Fruit fly (Drosophila melanogaster) whole organism, prepupa: ENCODE data around the gene Hex-A.
A peak's percentile ranks its signal among the peaks of the same experiment; 100 is the strongest.

Source experiments
- Blimp-1 ChIP-seq: fragments of 200-800 bp; sonication (Bioruptor generic); optimal IDR thresholded peaks from 3 replicates; lab custom pipeline; 2017; ENCODE audit warnings: missing biosample characterization, missing genetic modification characterization, mild to moderate bottlenecking, moderate library complexity, missing genetic modification reagents
- CG10631 ChIP-seq: fragments of 200-800 bp; sonication (Bioruptor generic); optimal IDR thresholded peaks from 2 replicates; lab custom pipeline; 2016; ENCODE audit warnings: missing biosample characterization, missing genetic modification characterization
- CG10669 ChIP-seq: fragments of 200-800 bp; sonication (Bioruptor generic); optimal IDR thresholded peaks from 3 replicates; lab custom pipeline; 2018; ENCODE audit warnings: missing biosample characterization, mild to moderate bottlenecking, missing genetic modification characterization, moderate library complexity
- CG11294 ChIP-seq: fragments of 200-800 bp; sonication (Bioruptor generic); IDR thresholded peaks from 2 replicates; pipeline ENCODE4 v1.3.6; 2022; ENCODE audit warnings: missing biosample characterization, missing genetic modification characterization
- CG11762 ChIP-seq: fragments of 200-800 bp; sonication (Bioruptor generic); optimal IDR thresholded peaks from 3 replicates; lab custom pipeline; 2016; ENCODE audit warnings: missing biosample characterization, missing genetic modification characterization; ENCODE audit not compliant: insufficient read depth
- CG11902 ChIP-seq: fragments of 200-800 bp; sonication (Bioruptor generic); optimal IDR thresholded peaks from 3 replicates; lab custom pipeline; 2016; ENCODE audit warnings: missing biosample characterization, missing genetic modification characterization
- CG15336 ChIP-seq: fragments of 200-800 bp; sonication (Bioruptor generic); IDR thresholded peaks from 2 replicates; pipeline ENCODE4 v1.3.6; 2022; ENCODE audit warnings: missing biosample characterization, missing genetic modification characterization
- CG1621 ChIP-seq: fragments of 200-800 bp; sonication (Bioruptor generic); optimal IDR thresholded peaks from 3 replicates; lab custom pipeline; 2018; ENCODE audit warnings: missing biosample characterization, mild to moderate bottlenecking, missing genetic modification characterization
- CG16779 ChIP-seq: fragments of 200-800 bp; sonication (Bioruptor generic); optimal IDR thresholded peaks from 3 replicates; lab custom pipeline; 2017; ENCODE audit warnings: missing biosample characterization, mild to moderate bottlenecking, missing genetic modification characterization
- CG3032 ChIP-seq: fragments of 200-800 bp; optimal IDR thresholded peaks from 2 replicates; lab custom pipeline; 2019; ENCODE audit warnings: missing biosample characterization, mild to moderate bottlenecking, missing genetic modification characterization, moderate library complexity
- CG31627 ChIP-seq: fragments of 200-800 bp; sonication (Bioruptor generic); optimal IDR thresholded peaks from 3 replicates; lab custom pipeline; 2016; ENCODE audit warnings: missing biosample characterization, missing genetic modification characterization
- CG32006 ChIP-seq: fragments of 200-800 bp; sonication (Bioruptor generic); optimal IDR thresholded peaks from 3 replicates; lab custom pipeline; 2017; ENCODE audit warnings: missing biosample characterization, mild to moderate bottlenecking, missing genetic modification characterization
- CG34406 ChIP-seq: fragments of 200-800 bp; sonication (Bioruptor generic); optimal IDR thresholded peaks from 3 replicates; lab custom pipeline; 2016; ENCODE audit warnings: missing biosample characterization, missing genetic modification characterization
- CG3919 ChIP-seq: fragments of 200-800 bp; sonication (Bioruptor generic); optimal IDR thresholded peaks from 3 replicates; lab custom pipeline; 2016; ENCODE audit warnings: missing biosample characterization, missing genetic modification characterization
- CG4318 ChIP-seq: fragments of 200-800 bp; sonication (Bioruptor generic); optimal IDR thresholded peaks from 3 replicates; lab custom pipeline; 2017; ENCODE audit warnings: missing biosample characterization, mild to moderate bottlenecking, missing genetic modification characterization
- CG6163 ChIP-seq: fragments of 200-800 bp; sonication (Bioruptor generic); IDR thresholded peaks from 3 replicates; pipeline ENCODE4 v1.3.6; 2022; ENCODE audit warnings: missing biosample characterization, missing genetic modification characterization
- CG6276 ChIP-seq: fragments of 200-800 bp; sonication (Bioruptor generic); optimal IDR thresholded peaks from 2 replicates; lab custom pipeline; 2017; ENCODE audit warnings: missing biosample characterization, mild to moderate bottlenecking, missing genetic modification characterization
- CG6792 ChIP-seq: fragments of 200-800 bp; sonication (Bioruptor generic); optimal IDR thresholded peaks from 3 replicates; lab custom pipeline; 2016; ENCODE audit warnings: missing biosample characterization, missing genetic modification characterization
- CG6854 ChIP-seq: fragments of 200-800 bp; sonication (Bioruptor generic); optimal IDR thresholded peaks from 2 replicates; lab custom pipeline; 2017; ENCODE audit warnings: missing biosample characterization, mild to moderate bottlenecking, missing genetic modification characterization
- CG7368 ChIP-seq: fragments of 200-800 bp; sonication (Bioruptor generic); optimal IDR thresholded peaks from 3 replicates; lab custom pipeline; 2016; ENCODE audit warnings: missing biosample characterization, missing genetic modification characterization
- CG8119 ChIP-seq: fragments of 200-800 bp; sonication (Bioruptor generic); IDR thresholded peaks from 3 replicates; pipeline ENCODE4 v1.3.6; 2022; ENCODE audit warnings: missing biosample characterization, missing genetic modification characterization
- CG8319 ChIP-seq: fragments of 200-800 bp; sonication (Bioruptor generic); optimal IDR thresholded peaks from 3 replicates; lab custom pipeline; 2016; ENCODE audit warnings: missing biosample characterization, missing genetic modification characterization
- CG8632 ChIP-seq: fragments of 200-800 bp; sonication (Bioruptor generic); optimal IDR thresholded peaks from 3 replicates; lab custom pipeline; 2016; ENCODE audit warnings: missing biosample characterization, missing genetic modification characterization
- Eip75B ChIP-seq: fragments of 200-800 bp; sonication (Bioruptor generic); optimal IDR thresholded peaks from 3 replicates; lab custom pipeline; 2016; ENCODE audit warnings: missing biosample characterization, missing genetic modification characterization
- Eip78C ChIP-seq: fragments of 200-800 bp; sonication (Bioruptor generic); peaks from one replicate; lab custom pipeline; 2016; ENCODE audit warnings: missing biosample characterization, missing genetic modification characterization
- Eip93F ChIP-seq: fragments of 200-800 bp; sonication (Bioruptor generic); optimal IDR thresholded peaks from 2 replicates; lab custom pipeline; 2016; ENCODE audit warnings: missing biosample characterization, mild to moderate bottlenecking, missing genetic modification characterization
- Ets21C ChIP-seq: fragments of 200-800 bp; sonication (Bioruptor generic); optimal IDR thresholded peaks from 3 replicates; lab custom pipeline; 2016; ENCODE audit warnings: missing biosample characterization, missing genetic modification characterization
- Gug ChIP-seq: fragments of 200-800 bp; sonication (Bioruptor generic); IDR thresholded peaks from 2 replicates; pipeline ENCODE4 v1.3.6; 2022; ENCODE audit warnings: missing biosample characterization, missing genetic modification characterization
- Hr4 ChIP-seq: fragments of 200-800 bp; sonication (Bioruptor generic); optimal IDR thresholded peaks from 3 replicates; lab custom pipeline; 2016; ENCODE audit warnings: missing biosample characterization, missing genetic modification characterization
- Lpt ChIP-seq: fragments of 200-800 bp; sonication (Bioruptor generic); optimal IDR thresholded peaks from 3 replicates; lab custom pipeline; 2016; ENCODE audit warnings: missing biosample characterization, missing genetic modification characterization
- Met ChIP-seq: fragments of 200-800 bp; sonication (Bioruptor generic); optimal IDR thresholded peaks from 3 replicates; lab custom pipeline; 2016; ENCODE audit warnings: missing biosample characterization, missing genetic modification characterization
- OdsH ChIP-seq: fragments of 200-800 bp; sonication (Bioruptor generic); optimal IDR thresholded peaks from 3 replicates; lab custom pipeline; 2016; ENCODE audit warnings: missing biosample characterization, missing genetic modification characterization
- Smox ChIP-seq: fragments of 200-800 bp; sonication (Bioruptor generic); optimal IDR thresholded peaks from 3 replicates; lab custom pipeline; 2016; ENCODE audit warnings: missing biosample characterization, missing genetic modification characterization
- Sox102F ChIP-seq: fragments of 200-800 bp; sonication (Bioruptor generic); optimal IDR thresholded peaks from 2 replicates; lab custom pipeline; 2016; ENCODE audit warnings: missing biosample characterization, mild to moderate bottlenecking, missing genetic modification characterization
- Sox14 ChIP-seq: fragments of 200-800 bp; sonication (Bioruptor generic); optimal IDR thresholded peaks from 3 replicates; lab custom pipeline; 2016; ENCODE audit warnings: missing biosample characterization, missing genetic modification characterization
- Sox15 ChIP-seq: fragments of 200-800 bp; sonication (Bioruptor generic); optimal IDR thresholded peaks from 3 replicates; lab custom pipeline; 2016; ENCODE audit warnings: missing biosample characterization, missing genetic modification characterization
- acj6 ChIP-seq: fragments of 200-800 bp; sonication (Bioruptor generic); optimal IDR thresholded peaks from 3 replicates; lab custom pipeline; 2016; ENCODE audit warnings: missing biosample characterization, missing genetic modification characterization
- dac ChIP-seq: fragments of 200-800 bp; sonication (Bioruptor generic); optimal IDR thresholded peaks from 2 replicates; lab custom pipeline; 2017; ENCODE audit warnings: missing biosample characterization, mild to moderate bottlenecking, missing genetic modification characterization
- dsx ChIP-seq: fragments of 200-800 bp; optimal IDR thresholded peaks from 3 replicates; lab custom pipeline; 2019; ENCODE audit warnings: missing biosample characterization, mild to moderate bottlenecking, missing genetic modification characterization, moderate library complexity; ENCODE audit not compliant: poor library complexity, severe bottlenecking
- fd59A ChIP-seq: fragments of 200-800 bp; sonication (Bioruptor generic); optimal IDR thresholded peaks from 2 replicates; lab custom pipeline; 2017; ENCODE audit warnings: missing biosample characterization, mild to moderate bottlenecking, missing genetic modification characterization, missing genetic modification reagents
- fkh ChIP-seq: fragments of 200-800 bp; sonication (Bioruptor generic); optimal IDR thresholded peaks from 3 replicates; lab custom pipeline; 2017; ENCODE audit warnings: missing biosample characterization, mild to moderate bottlenecking, missing genetic modification characterization, moderate library complexity
- lz ChIP-seq: fragments of 200-800 bp; sonication (Bioruptor generic); optimal IDR thresholded peaks from 3 replicates; lab custom pipeline; 2016; ENCODE audit warnings: missing biosample characterization, missing genetic modification characterization
- net ChIP-seq: fragments of 200-800 bp; sonication (Bioruptor generic); optimal IDR thresholded peaks from 3 replicates; lab custom pipeline; 2016; ENCODE audit warnings: missing biosample characterization, missing genetic modification characterization
- salr ChIP-seq, 2 experiments: fragments of 200-800 bp; sonication (Bioruptor generic); optimal IDR thresholded peaks; 3 replicates each; lab custom pipeline; 2016 to 2018; ENCODE audit warnings: missing biosample characterization in 2 of 2, missing genetic modification characterization in 2 of 2, mild to moderate bottlenecking in 1 of 2
- spab ChIP-seq: fragments of 200-800 bp; sonication (Bioruptor generic); optimal IDR thresholded peaks from 2 replicates; lab custom pipeline; 2017; ENCODE audit warnings: missing biosample characterization, mild to moderate bottlenecking, missing genetic modification characterization, missing genetic modification reagents
- topi ChIP-seq: fragments of 200-800 bp; sonication (Bioruptor generic); optimal IDR thresholded peaks from 3 replicates; lab custom pipeline; 2016; ENCODE audit warnings: missing biosample characterization, missing genetic modification characterization
- vri ChIP-seq: fragments of 200-800 bp; sonication (Bioruptor generic); optimal IDR thresholded peaks from 3 replicates; lab custom pipeline; 2016; ENCODE audit warnings: missing biosample characterization, mild to moderate bottlenecking, missing genetic modification characterization

Gene Hex-A

DNA sequence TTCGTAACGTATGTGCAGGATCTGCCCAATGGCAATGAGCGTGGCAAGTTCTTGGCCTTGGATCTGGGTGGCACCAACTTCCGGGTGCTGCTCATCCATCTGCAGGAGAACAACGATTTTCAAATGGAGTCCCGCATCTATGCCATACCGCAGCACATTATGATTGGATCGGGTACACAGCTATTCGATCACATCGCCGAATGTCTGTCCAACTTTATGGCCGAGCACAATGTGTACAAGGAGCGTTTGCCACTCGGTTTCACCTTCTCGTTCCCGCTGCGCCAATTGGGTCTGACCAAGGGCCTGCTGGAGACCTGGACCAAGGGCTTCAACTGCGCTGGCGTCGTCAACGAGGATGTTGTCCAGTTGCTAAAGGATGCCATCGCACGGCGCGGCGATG is 1.2 kb downstream of the Hex-A start:
- TF ChIP-seq CG7368 (GFP tag; lab: Kevin White, UChicago), result no peak
- TF ChIP-seq OdsH, result no peak
- no peak for TF ChIP-seq Ets21C
- TF ChIP-seq CG8119 (GFP tag; lab: Robert Waterston, UW), result no peak

DNA sequence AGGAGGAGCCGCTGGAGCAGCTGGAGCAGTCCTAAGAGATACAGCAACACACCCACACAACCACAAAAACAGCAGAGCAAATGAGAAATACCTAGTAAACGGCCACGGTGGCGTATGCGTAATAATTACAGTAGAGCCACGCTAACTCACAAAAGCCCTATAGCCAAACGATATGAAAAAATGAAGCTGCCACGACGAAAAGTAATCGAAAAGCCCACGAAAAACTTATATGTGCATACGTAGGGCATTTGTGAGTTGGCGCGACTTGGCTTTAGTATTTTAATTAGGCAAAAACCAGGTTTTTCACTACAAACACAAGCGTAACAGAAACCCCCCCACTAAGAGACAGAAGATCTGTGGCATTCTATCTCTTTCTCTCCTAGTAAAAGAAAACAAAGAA is 2.4 kb downstream of the Hex-A start:
- no peak for TF ChIP-seq Smox (GFP tag; lab: Kevin White, UChicago)
- TF ChIP-seq CG15336 (GFP tag; lab: Robert Waterston, UW), result no peak
- TF ChIP-seq CG34406 (GFP tag; lab: Kevin White, UChicago), result no peak
- no peak for TF ChIP-seq Eip75B (GFP tag; lab: Kevin White, UChicago)
- no peak for TF ChIP-seq salr (GFP tag; optimal IDR thresholded peaks at IDR 0.05; lab: Kevin White, UChicago)
- no peak for TF ChIP-seq CG31627
- TF ChIP-seq CG11294 (GFP tag; lab: Robert Waterston, UW), result no peak
- no peak for TF ChIP-seq Blimp-1
- TF ChIP-seq spab (GFP tag; lab: Kevin White, UChicago), result no peak
- TF ChIP-seq Ets21C, result no peak
- no peak for TF ChIP-seq Eip93F (GFP tag; lab: Kevin White, UChicago)
- no peak for TF ChIP-seq Eip78C (GFP tag; lab: Kevin White, UChicago)
- TF ChIP-seq CG6276 (GFP tag; lab: Kevin White, UChicago), result no peak
- no peak for TF ChIP-seq Lpt (GFP tag; lab: Kevin White, UChicago)
- no peak for TF ChIP-seq dac
- no peak for TF ChIP-seq Sox102F (GFP tag; lab: Kevin White, UChicago)
- TF ChIP-seq CG16779 (tag; lab: Kevin White, UChicago), result no peak
- TF ChIP-seq CG8319 (GFP tag; lab: Kevin White, UChicago), result no peak
- TF ChIP-seq dsx (GFP tag; lab: Kevin White, UChicago), result no peak
- no peak for TF ChIP-seq CG6854 (GFP tag; lab: Kevin White, UChicago)
- TF ChIP-seq, all 60 proteins: peak for 0

DNA sequence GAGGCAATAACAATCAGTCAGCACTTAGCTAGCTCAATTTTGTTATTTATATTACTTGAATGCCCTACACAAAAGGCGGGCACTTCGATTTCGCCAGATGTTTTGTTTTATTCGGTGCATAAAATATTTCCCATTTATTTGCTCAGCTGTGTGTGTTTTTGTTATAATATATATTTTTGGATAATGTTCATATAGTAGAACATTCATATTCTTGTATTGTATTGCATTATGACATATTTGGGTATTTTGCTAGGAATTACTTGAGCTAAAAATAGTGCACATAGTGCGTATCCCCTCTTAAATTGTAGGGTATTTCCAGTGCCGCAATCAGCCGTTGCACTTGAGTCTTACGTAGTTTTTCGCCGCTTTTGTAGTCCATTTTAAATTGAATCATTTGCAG is 4.5 kb downstream of the Hex-A start:
- TF ChIP-seq CG11902 (GFP tag; lab: Kevin White, UChicago) (peak; percentile 19), Gug (no peak), CG8632 (GFP tag; lab: Kevin White, UChicago) (peak; percentile 11), CG34406 (GFP tag; lab: Kevin White, UChicago) (peak; percentile 40), acj6 (GFP tag; lab: Kevin White, UChicago) (peak; percentile 54), CG10631 (peak; percentile 7), lz (peak; percentile 53), CG6854 (GFP tag; lab: Kevin White, UChicago) (peak; percentile 2), CG11294 (GFP tag; lab: Robert Waterston, UW) (peak; percentile 42; the same call in 1 of the 2 replicates), CG3032 (peak; percentile 19), CG1621 (tag; lab: Kevin White, UChicago) (no peak), CG6792 (peak; percentile 30), CG6276 (GFP tag; lab: Kevin White, UChicago) (peak; percentile 36), Hr4 (GFP tag; lab: Kevin White, UChicago) (peak; percentile 52), Ets21C (peak; percentile 10), vri (GFP tag; lab: Kevin White, UChicago) (peak; percentile 66), dac (no peak), CG6163 (GFP tag; lab: Robert Waterston, UW) (peak; percentile 63; the same call in 2 of the 3 replicates), CG32006 (GFP tag; lab: Kevin White, UChicago) (peak; percentile 65), CG4318 (no peak), CG3919 (no peak), Eip78C (GFP tag; lab: Kevin White, UChicago) (peak; percentile 90), fkh (GFP tag; lab: Kevin White, UChicago) (peak; percentile 25), Sox102F (GFP tag; lab: Kevin White, UChicago) (peak; percentile 47), Sox14 (peak; percentile 34), Eip75B (GFP tag; lab: Kevin White, UChicago) (peak; percentile 33), CG11762 (GFP tag; lab: Kevin White, UChicago) (peak; percentile 13), salr (GFP tag; optimal IDR thresholded peaks at IDR 0.05; lab: Kevin White, UChicago) (no peak), Sox15 (GFP tag; lab: Kevin White, UChicago) (no peak), net (GFP tag; lab: Kevin White, UChicago) (peak; percentile 12), CG8119 (GFP tag; lab: Robert Waterston, UW) (peak; percentile 62), fd59A (GFP tag; lab: Kevin White, UChicago) (no peak), CG31627 (peak; percentile 51), CG10669 (peak; percentile 33), Blimp-1 (no peak), Met (GFP tag; lab: Kevin White, UChicago) (peak; percentile 66), topi (GFP tag; lab: Kevin White, UChicago) (peak; percentile 59)
